Worm (Caenorhabditis elegans) whole organism, mixed stage, embryonic: Measurements from ENCODE around the gene Y110A2AL.10.

Experiments
- M03D4.4 ChIP-seq: sonication (generic microtip); optimal IDR thresholded peaks from 2 replicates; lab custom pipeline; 2017; ENCODE audit warnings: mild to moderate bottlenecking, missing genetic modification characterization, missing compliant biosample characterization
- bed-3 ChIP-seq: fragments of 200-800 bp; sonication (Bioruptor generic); optimal IDR thresholded peaks from 3 replicates; lab custom pipeline; 2018; ENCODE audit warnings: mild to moderate bottlenecking, missing genetic modification characterization, moderate library complexity, missing compliant biosample characterization
- blmp-1 ChIP-seq: fragments of 150-350 bp; optimal IDR thresholded peaks from 2 replicates; lab custom pipeline; 2014; ENCODE audit warnings: missing biosample characterization, missing genetic modification characterization
- ceh-39 ChIP-seq: fragments of 150-350 bp; optimal IDR thresholded peaks from 2 replicates; lab custom pipeline; 2014; ENCODE audit warnings: missing biosample characterization, missing genetic modification characterization
- ceh-43 ChIP-seq: fragments of 200-800 bp; sonication (Bioruptor generic); optimal IDR thresholded peaks from 2 replicates; lab custom pipeline; 2018; ENCODE audit warnings: mild to moderate bottlenecking, missing genetic modification characterization, moderate library complexity, missing compliant biosample characterization
- ceh-83 ChIP-seq: fragments of 200-800 bp; sonication (Bioruptor generic); optimal IDR thresholded peaks from 2 replicates; lab custom pipeline; 2018; ENCODE audit warnings: mild to moderate bottlenecking, missing genetic modification characterization, missing compliant biosample characterization
- cnd-1 ChIP-seq: fragments of 200-800 bp; sonication (Bioruptor generic); optimal IDR thresholded peaks from 2 replicates; lab custom pipeline; 2018; ENCODE audit warnings: mild to moderate bottlenecking, missing genetic modification characterization, missing compliant biosample characterization
- drap-1 ChIP-seq: fragments of 200-800 bp; sonication (Bioruptor generic); optimal IDR thresholded peaks from 3 replicates; lab custom pipeline; 2018; ENCODE audit warnings: mild to moderate bottlenecking, missing genetic modification characterization, missing compliant biosample characterization
- elt-1 ChIP-seq: sonication (generic microtip); optimal IDR thresholded peaks from 2 replicates; lab custom pipeline; 2017; ENCODE audit warnings: missing genetic modification characterization, mild to moderate bottlenecking, missing compliant biosample characterization, antibody characterized with exemption, moderate library complexity, borderline replicate concordance; ENCODE audit not compliant: insufficient read depth
- elt-3 ChIP-seq: fragments of 150-350 bp; optimal IDR thresholded peaks from 2 replicates; lab custom pipeline; 2014; ENCODE audit warnings: missing biosample characterization, missing genetic modification characterization
- flh-1 ChIP-seq: fragments of 200-800 bp; sonication (Bioruptor generic); optimal IDR thresholded peaks from 2 replicates; lab custom pipeline; 2018; ENCODE audit warnings: mild to moderate bottlenecking, missing genetic modification characterization, moderate library complexity, missing compliant biosample characterization
- ham-2 ChIP-seq: fragments of 200-800 bp; sonication (Bioruptor generic); optimal IDR thresholded peaks from 2 replicates; lab custom pipeline; 2018; ENCODE audit warnings: mild to moderate bottlenecking, missing genetic modification characterization, missing compliant biosample characterization
- lin-13 ChIP-seq: fragments of 150-350 bp; optimal IDR thresholded peaks from 2 replicates; lab custom pipeline; 2014; ENCODE audit warnings: missing biosample characterization, missing genetic modification characterization
- lin-32 ChIP-seq: fragments of 200-800 bp; sonication (Bioruptor generic); optimal IDR thresholded peaks from 2 replicates; lab custom pipeline; 2018; ENCODE audit warnings: mild to moderate bottlenecking, missing genetic modification characterization, missing compliant biosample characterization
- lsy-2 ChIP-seq: fragments of 150-350 bp; optimal IDR thresholded peaks from 2 replicates; lab custom pipeline; 2014; ENCODE audit warnings: missing biosample characterization, missing genetic modification characterization
- mab-5 ChIP-seq: fragments of 150-350 bp; optimal IDR thresholded peaks from 2 replicates; lab custom pipeline; 2014; ENCODE audit warnings: missing biosample characterization, missing genetic modification characterization
- mep-1 ChIP-seq: fragments of 150-350 bp; optimal IDR thresholded peaks from 2 replicates; lab custom pipeline; 2017; ENCODE audit warnings: missing biosample characterization, missing genetic modification reagents, missing genetic modification characterization, inconsistent platforms
- mls-2 ChIP-seq: sonication (generic microtip); optimal IDR thresholded peaks from 2 replicates; lab custom pipeline; 2016; ENCODE audit warnings: mild to moderate bottlenecking, missing genetic modification characterization, moderate library complexity, missing compliant biosample characterization
- nhr-2 ChIP-seq: fragments of 150-350 bp; optimal IDR thresholded peaks from 2 replicates; lab custom pipeline; 2014; ENCODE audit warnings: missing biosample characterization, missing genetic modification characterization
- nhr-237 ChIP-seq: fragments of 150-350 bp; optimal IDR thresholded peaks from 2 replicates; lab custom pipeline; 2014; ENCODE audit warnings: missing biosample characterization, missing genetic modification characterization
- nhr-28 ChIP-seq: fragments of 150-350 bp; optimal IDR thresholded peaks from 2 replicates; lab custom pipeline; 2014; ENCODE audit warnings: missing biosample characterization, missing genetic modification characterization
- nhr-76 ChIP-seq: sonication (generic microtip); optimal IDR thresholded peaks from 2 replicates; lab custom pipeline; 2017; ENCODE audit warnings: missing biosample characterization, missing genetic modification characterization
- pha-4 ChIP-seq: fragments of 150-350 bp; optimal IDR thresholded peaks from 2 replicates; lab custom pipeline; 2018; ENCODE audit warnings: missing biosample characterization, missing genetic modification reagents, missing genetic modification characterization
- sem-2 ChIP-seq: fragments of 200-800 bp; sonication (Bioruptor generic); optimal IDR thresholded peaks from 2 replicates; lab custom pipeline; 2018; ENCODE audit warnings: mild to moderate bottlenecking, missing genetic modification characterization, missing compliant biosample characterization
- sptf-1 ChIP-seq: sonication (generic microtip); optimal IDR thresholded peaks from 2 replicates; lab custom pipeline; 2017; ENCODE audit warnings: mild to moderate bottlenecking, missing genetic modification characterization, moderate library complexity, missing compliant biosample characterization
- tbx-8 ChIP-seq: fragments of 200-800 bp; sonication (Bioruptor generic); optimal IDR thresholded peaks from 2 replicates; lab custom pipeline; 2018; ENCODE audit warnings: mild to moderate bottlenecking, missing genetic modification characterization, moderate library complexity, missing compliant biosample characterization
- unc-120 ChIP-seq: sonication (generic microtip); optimal IDR thresholded peaks from 2 replicates; lab custom pipeline; 2017; ENCODE audit warnings: missing genetic modification characterization, missing compliant biosample characterization; ENCODE audit not compliant: poor library complexity, severe bottlenecking
- unc-62 ChIP-seq: fragments of 150-350 bp; optimal IDR thresholded peaks from 2 replicates; lab custom pipeline; 2014; ENCODE audit warnings: missing biosample characterization, missing genetic modification reagents, missing genetic modification characterization
- zip-8 ChIP-seq: fragments of 150-350 bp; optimal IDR thresholded peaks from 2 replicates; lab custom pipeline; 2014; ENCODE audit warnings: missing biosample characterization, missing genetic modification characterization
- ztf-11 ChIP-seq: fragments of 150-350 bp; optimal IDR thresholded peaks from 2 replicates; lab custom pipeline; 2014; ENCODE audit warnings: missing biosample characterization, missing genetic modification characterization

Gene Y110A2AL.10

ce11 chrII:2881088-2881487 is 9.4 kb upstream of the Y110A2AL.10 start:
- no peak for TF ChIP-seq mls-2 (tag; lab: Kevin White, UChicago)
- TF ChIP-seq M03D4.4 = no peak
- TF ChIP-seq pha-4 (tag; lab: Kevin White, UChicago) = no peak
- TF ChIP-seq ceh-83 (GFP tag; lab: Kevin White, UChicago) = no peak
- TF ChIP-seq blmp-1 (tag; lab: Kevin White, UChicago) = no peak
- no peak for TF ChIP-seq ztf-11 (tag; lab: Kevin White, UChicago)
- TF ChIP-seq ceh-43 (GFP tag; lab: Kevin White, UChicago) = no peak
- TF ChIP-seq zip-8 (tag; lab: Kevin White, UChicago) = no peak
- no peak for TF ChIP-seq ham-2
- TF ChIP-seq lin-13 (tag; lab: Kevin White, UChicago) = no peak
- TF ChIP-seq flh-1 (GFP tag; lab: Kevin White, UChicago) = no peak
- no peak for TF ChIP-seq ceh-39 (tag; lab: Kevin White, UChicago)
- no peak for TF ChIP-seq nhr-237 (tag; lab: Kevin White, UChicago)
- TF ChIP-seq unc-62 (GFP tag; lab: Kevin White, UChicago) = no peak

ce11 chrII:2878909-2879308 is 7.2 kb upstream of the Y110A2AL.10 start:
- no peak for TF ChIP-seq mep-1 (tag; lab: Kevin White, UChicago)
- TF ChIP-seq blmp-1 (tag; lab: Kevin White, UChicago) = no peak
- TF ChIP-seq ceh-43 (GFP tag; lab: Kevin White, UChicago) = no peak
- TF ChIP-seq tbx-8 (GFP tag; lab: Kevin White, UChicago) = no peak
- no peak for TF ChIP-seq flh-1 (GFP tag; lab: Kevin White, UChicago)
- TF ChIP-seq cnd-1 (tag; lab: Kevin White, UChicago) = no peak
- TF ChIP-seq sem-2 (GFP tag; lab: Kevin White, UChicago) = no peak
- no peak for TF ChIP-seq mab-5 (tag; lab: Kevin White, UChicago)
- TF ChIP-seq ceh-83 (GFP tag; lab: Kevin White, UChicago) = no peak
- no peak for TF ChIP-seq unc-120 (tag; lab: Kevin White, UChicago)
- TF ChIP-seq nhr-76 (tag; lab: Kevin White, UChicago) = no peak
- TF ChIP-seq zip-8 (tag; lab: Kevin White, UChicago) = no peak
- no peak for TF ChIP-seq ham-2
- no peak for TF ChIP-seq drap-1 (GFP tag; lab: Kevin White, UChicago)
- no peak for TF ChIP-seq mls-2 (tag; lab: Kevin White, UChicago)
- no peak for TF ChIP-seq nhr-237 (tag; lab: Kevin White, UChicago)

- TF ChIP-seq unc-62 (GFP tag; lab: Kevin White, UChicago) (no peak), elt-3 (tag; lab: Kevin White, UChicago) (no peak), nhr-28 (no peak), ztf-11 (tag; lab: Kevin White, UChicago) (no peak)
Observed at ce11 chrII:2874801-2875200, 3.1 kb upstream of the Y110A2AL.10 start, which contains the start of gene Y110A2AL.1. TSS of gene Y110A2AL.1 (plus strand) at chrII:2875101.

- TF ChIP-seq blmp-1 (tag; lab: Kevin White, UChicago) (no peak), elt-1 (no peak), mep-1 (tag; lab: Kevin White, UChicago) (no peak), nhr-2 (tag; lab: Kevin White, UChicago) (no peak), sptf-1 (tag; lab: Kevin White, UChicago) (no peak)
Observed at ce11 chrII:2867701-2868100, 4.0 kb downstream of the Y110A2AL.10 start, which contains the start of gene Y110A2AL.2. TSS of gene Y110A2AL.2 (plus strand) at chrII:2868001.

- TF ChIP-seq mep-1 (tag; lab: Kevin White, UChicago) = no peak
- TF ChIP-seq bed-3 (GFP tag; lab: Kevin White, UChicago) = no peak
- TF ChIP-seq pha-4 (tag; lab: Kevin White, UChicago) = no peak
- TF ChIP-seq nhr-76 (tag; lab: Kevin White, UChicago) = no peak
- TF ChIP-seq lin-32 (GFP tag; lab: Kevin White, UChicago) = no peak
- no peak for TF ChIP-seq ceh-43 (GFP tag; lab: Kevin White, UChicago)
- TF ChIP-seq ceh-39 (tag; lab: Kevin White, UChicago) = no peak
- no peak for TF ChIP-seq ham-2
- no peak for TF ChIP-seq elt-1
- no peak for TF ChIP-seq blmp-1 (tag; lab: Kevin White, UChicago)
- TF ChIP-seq tbx-8 (GFP tag; lab: Kevin White, UChicago) = no peak
- TF ChIP-seq elt-3 (tag; lab: Kevin White, UChicago) = no peak
- TF ChIP-seq unc-120 (tag; lab: Kevin White, UChicago) = no peak
- TF ChIP-seq ztf-11 (tag; lab: Kevin White, UChicago) = no peak
- no peak for TF ChIP-seq lsy-2
Observed at ce11 chrII:2866541-2867124, 5.1 kb downstream of the Y110A2AL.10 start, which contains the start of the genes Y110A2AL.9 and Y110A2AL.3. TSS of gene Y110A2AL.9 (minus strand) at chrII:2866641. TSS of gene Y110A2AL.3 (plus strand) at chrII:2867074.
